Fruit fly (Drosophila melanogaster): ENCODE measurements around the gene CG3815.

DNA sequence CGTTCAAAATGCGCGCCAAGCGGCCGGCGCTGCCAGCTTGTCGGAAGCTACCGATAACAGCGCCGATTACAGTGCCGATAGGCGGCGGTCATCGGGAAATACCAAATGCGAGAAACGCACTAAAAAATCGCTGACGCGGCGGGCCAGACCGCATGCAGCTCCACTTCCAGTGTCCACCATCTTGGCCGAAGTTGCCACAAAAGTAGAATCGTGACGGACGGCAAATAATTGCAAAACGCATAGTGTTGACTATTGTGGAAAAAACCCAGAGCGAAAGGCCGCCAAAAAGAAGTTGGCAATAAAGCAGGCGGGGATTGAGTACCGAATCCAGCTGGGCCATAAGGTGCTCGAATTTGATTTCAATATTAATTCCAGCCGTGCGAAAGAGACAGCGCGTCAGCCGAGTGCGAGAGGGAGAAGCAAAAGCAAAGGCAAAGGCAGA, 51.8 kb downstream of the CG3815 start, which contains the start of gene CG3847:
- TF ChIP-seq kay (GFP tag; ENCODE audit: borderline replicate concordance) (no peak), Mnt (GFP tag; optimal IDR thresholded peaks at IDR 0.05) (peak; percentile 73), Hr96 (GFP tag; optimal IDR thresholded peaks at IDR 0.05) (no peak), toe (GFP tag; optimal IDR thresholded peaks at IDR 0.05) (peak; percentile 9), CG12768 (GFP tag; optimal IDR thresholded peaks at IDR 0.05) (no peak), tj (GFP tag; optimal IDR thresholded peaks at IDR 0.05) (peak; percentile 99), CG1620 (GFP tag; optimal IDR thresholded peaks at IDR 0.05) (peak; percentile 74), CG5204 (GFP tag; optimal IDR thresholded peaks at IDR 0.05) (no peak)

All from whole organism, adult.